Worm (Caenorhabditis elegans) whole organism, midembryonic: ENCODE measurements around the gene C32D5.4.

Source experiments
- cog-1 ChIP-seq: sonication (generic microtip); optimal IDR thresholded peaks from 2 replicates; lab custom pipeline; 2016; ENCODE audit warnings: missing genetic modification characterization, missing compliant biosample characterization
- flt-1 ChIP-seq: fragments of 200-800 bp; sonication (Bioruptor generic); IDR thresholded peaks from 2 replicates; pipeline ENCODE4 v1.3.6; 2022; ENCODE audit warnings: missing genetic modification characterization, missing compliant biosample characterization
- ref-1 ChIP-seq: fragments of 200-800 bp; sonication (Bioruptor generic); conservative IDR thresholded peaks from 2 replicates; pipeline ENCODE4 v1.3.6; 2022; ENCODE audit warnings: missing genetic modification reagents, missing genetic modification characterization, missing compliant biosample characterization
- tab-1 ChIP-seq: fragments of 200-800 bp; sonication (Bioruptor generic); IDR thresholded peaks from 2 replicates; pipeline ENCODE4 v1.3.6; 2022; ENCODE audit warnings: missing genetic modification characterization, missing compliant biosample characterization
- ztf-23 ChIP-seq: fragments of 200-800 bp; sonication (Bioruptor generic); IDR thresholded peaks from 2 replicates; pipeline ENCODE4 v1.3.6; 2022; ENCODE audit warnings: missing genetic modification reagents, missing genetic modification characterization, missing compliant biosample characterization

DNA sequence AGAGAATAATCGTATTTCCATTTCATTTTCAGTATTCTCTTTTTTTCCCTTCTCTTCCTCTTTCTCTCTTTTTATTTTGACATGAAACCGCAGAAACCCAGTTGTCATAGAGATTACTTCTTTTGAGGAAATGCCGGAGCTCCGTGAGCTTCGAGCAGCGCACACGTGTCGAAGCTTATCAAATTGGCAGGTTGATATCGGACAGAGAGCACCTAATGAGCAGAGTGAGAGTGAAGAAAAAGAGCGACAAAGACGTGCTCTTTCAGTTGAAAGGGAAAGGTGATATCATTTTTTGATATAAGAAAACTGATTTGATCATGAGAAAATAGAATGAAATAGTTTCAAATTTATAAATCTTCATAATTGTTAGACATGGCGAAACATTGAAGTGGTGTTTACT lies 12.5 kb upstream of the C32D5.4 start, which contains the start of gene C32D5.14:
- TF ChIP-seq cog-1 (tag; lab: Kevin White, UChicago) (no peak), flt-1 (GFP tag; lab: Robert Waterston, UW) (no peak), ztf-23 (GFP tag; lab: Robert Waterston, UW) (no peak), tab-1 (no peak), ref-1 (GFP tag; lab: Robert Waterston, UW) (no peak)
